Fruit fly (Drosophila melanogaster) whole organism, pupa: ENCODE measurements around the gene koko.

Experiments
- CG10348 ChIP-seq: fragments of 200-800 bp; sonication (Bioruptor generic); IDR thresholded peaks from 2 replicates; pipeline ENCODE4 v1.3.6; 2022; ENCODE audit warnings: missing biosample characterization, missing genetic modification characterization
- CG12605 ChIP-seq: fragments of 200-800 bp; sonication (Bioruptor generic); IDR thresholded peaks from 2 replicates; pipeline ENCODE4 v1.3.6; 2022; ENCODE audit warnings: missing biosample characterization, missing genetic modification characterization
- CG14655 ChIP-seq: fragments of 200-800 bp; sonication (Bioruptor generic); optimal IDR thresholded peaks from 3 replicates; lab custom pipeline; 2017; ENCODE audit warnings: mild to moderate bottlenecking, missing biosample characterization, missing genetic modification reagents, missing genetic modification characterization
- CG4496 ChIP-seq: fragments of 200-800 bp; sonication (Bioruptor generic); IDR thresholded peaks from 3 replicates; pipeline ENCODE4 v1.3.6; 2022; ENCODE audit warnings: missing biosample characterization, missing genetic modification characterization
- CG8159 ChIP-seq: fragments of 200-800 bp; sonication (Bioruptor generic); optimal IDR thresholded peaks from 3 replicates; lab custom pipeline; 2018; ENCODE audit warnings: missing biosample characterization, mild to moderate bottlenecking, missing genetic modification characterization, moderate library complexity
- CG8301 ChIP-seq: fragments of 200-800 bp; sonication (Bioruptor generic); optimal IDR thresholded peaks from 2 replicates; lab custom pipeline; 2018; ENCODE audit warnings: missing biosample characterization, mild to moderate bottlenecking, missing genetic modification characterization
- D1 ChIP-seq: fragments of 200-800 bp; sonication (Bioruptor generic); optimal IDR thresholded peaks from 2 replicates; lab custom pipeline; 2018; ENCODE audit warnings: missing biosample characterization, mild to moderate bottlenecking, missing genetic modification characterization, moderate library complexity
- gl ChIP-seq: fragments of 200-800 bp; sonication (Bioruptor generic); optimal IDR thresholded peaks from 2 replicates; lab custom pipeline; 2018; ENCODE audit warnings: missing biosample characterization, mild to moderate bottlenecking, missing genetic modification characterization

DNA sequence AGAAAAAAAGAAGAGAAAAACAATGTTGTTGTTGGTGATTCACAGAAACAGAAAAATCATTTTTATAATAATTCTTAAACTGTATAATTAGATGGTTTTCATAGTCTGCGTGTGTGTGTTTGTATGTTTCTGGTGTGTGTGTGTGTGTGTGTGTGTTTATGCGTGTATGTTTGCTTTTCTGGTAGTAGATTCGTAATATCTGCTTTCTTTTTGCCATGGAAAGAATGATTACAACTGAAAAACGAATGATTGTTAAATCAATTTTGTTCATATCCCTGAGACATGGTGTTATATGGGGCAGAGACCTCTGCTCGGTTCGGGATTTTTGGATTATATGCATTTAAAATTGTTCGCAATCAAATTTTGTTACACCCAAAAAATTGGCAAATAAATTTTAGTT lies 20.5 kb downstream of the koko start:
- no peak for TF ChIP-seq CG8159 (tag; lab: Kevin White, UChicago)
- TF ChIP-seq CG4496 (GFP tag; lab: Robert Waterston, UW) = no peak
- no peak for TF ChIP-seq CG14655 (GFP tag; lab: Kevin White, UChicago)
- no peak for TF ChIP-seq D1 (tag; lab: Kevin White, UChicago)
- TF ChIP-seq CG12605 (GFP tag; lab: Robert Waterston, UW) = no peak
- TF ChIP-seq CG10348 (GFP tag; lab: Robert Waterston, UW) = no peak
- no peak for TF ChIP-seq CG8301 (tag; lab: Kevin White, UChicago)
- no peak for TF ChIP-seq gl
